Fruit fly (Drosophila melanogaster) whole organism, embryonic: ENCODE data around the gene CG2889.
A peak's percentile ranks its signal among the peaks of the same experiment; 100 is the strongest.

Experiments
- CG11085 ChIP-seq: fragments of 200-800 bp; sonication (Bioruptor generic); IDR thresholded peaks from 2 replicates; pipeline ENCODE4 v1.3.6; 2022; ENCODE audit warnings: missing biosample characterization, missing genetic modification characterization
- CG11247 ChIP-seq: fragments of 200-800 bp; sonication (Bioruptor generic); IDR thresholded peaks from 2 replicates; pipeline ENCODE4 v1.3.6; 2022; ENCODE audit warnings: missing biosample characterization, missing genetic modification characterization
- CG11398 ChIP-seq: fragments of 200-800 bp; sonication (Bioruptor generic); optimal IDR thresholded peaks from 2 replicates; lab custom pipeline; 2016; ENCODE audit warnings: missing biosample characterization, missing genetic modification characterization
- CG13123 ChIP-seq: fragments of 200-800 bp; sonication (Bioruptor generic); optimal IDR thresholded peaks from 2 replicates; lab custom pipeline; 2016; ENCODE audit warnings: missing biosample characterization, missing genetic modification characterization
- CG14667 ChIP-seq: fragments of 200-800 bp; sonication (Bioruptor generic); IDR thresholded peaks from 2 replicates; pipeline ENCODE4 v1.3.6; 2022; ENCODE audit warnings: missing biosample characterization, missing genetic modification characterization
- CG14710 ChIP-seq: fragments of 200-800 bp; sonication (Bioruptor generic); optimal IDR thresholded peaks from 3 replicates; lab custom pipeline; 2019; ENCODE audit warnings: missing biosample characterization, mild to moderate bottlenecking, missing genetic modification characterization, moderate library complexity
- CG1529 ChIP-seq: fragments of 200-800 bp; sonication (Bioruptor generic); optimal IDR thresholded peaks from 3 replicates; lab custom pipeline; 2018; ENCODE audit warnings: missing biosample characterization, missing genetic modification characterization
- CG15696 ChIP-seq: fragments of 200-800 bp; sonication (Bioruptor generic); optimal IDR thresholded peaks from 2 replicates; lab custom pipeline; 2019; ENCODE audit warnings: missing biosample characterization, mild to moderate bottlenecking, missing genetic modification characterization, moderate library complexity
- CG16863 ChIP-seq: fragments of 200-800 bp; sonication (Bioruptor generic); optimal IDR thresholded peaks from 3 replicates; lab custom pipeline; 2016; ENCODE audit warnings: missing biosample characterization, missing genetic modification characterization
- CG31224 ChIP-seq: fragments of 200-800 bp; sonication (Bioruptor generic); IDR thresholded peaks from 2 replicates; pipeline ENCODE4 v1.3.6; 2022; ENCODE audit warnings: missing biosample characterization, missing genetic modification characterization
- CG31365 ChIP-seq: fragments of 200-800 bp; sonication (Bioruptor generic); optimal IDR thresholded peaks from 2 replicates; lab custom pipeline; 2018; ENCODE audit warnings: missing biosample characterization, mild to moderate bottlenecking, missing genetic modification characterization
- CG3838 ChIP-seq: fragments of 200-800 bp; sonication (Bioruptor generic); optimal IDR thresholded peaks from 3 replicates; lab custom pipeline; 2016; ENCODE audit warnings: missing biosample characterization, missing genetic modification characterization
- CG4707 ChIP-seq: fragments of 200-800 bp; sonication (Bioruptor generic); optimal IDR thresholded peaks from 2 replicates; lab custom pipeline; 2018; ENCODE audit warnings: missing biosample characterization, mild to moderate bottlenecking, missing genetic modification characterization, moderate library complexity
- CG6854 ChIP-seq: fragments of 200-800 bp; sonication (Bioruptor generic); optimal IDR thresholded peaks from 3 replicates; lab custom pipeline; 2017; ENCODE audit warnings: missing biosample characterization, mild to moderate bottlenecking, missing genetic modification characterization
- CG7357 ChIP-seq: fragments of 200-800 bp; sonication (Bioruptor generic); IDR thresholded peaks from 3 replicates; pipeline ENCODE4 v1.3.6; 2022; ENCODE audit warnings: missing biosample characterization, missing genetic modification characterization
- CG7963 ChIP-seq: fragments of 200-800 bp; sonication (Bioruptor generic); IDR thresholded peaks from 3 replicates; pipeline ENCODE4 v1.3.6; 2022; ENCODE audit warnings: missing biosample characterization, missing genetic modification characterization; ENCODE audit not compliant: partially characterized antibody
- CG8089 ChIP-seq: fragments of 200-800 bp; sonication (Bioruptor generic); optimal IDR thresholded peaks from 3 replicates; lab custom pipeline; 2016; ENCODE audit warnings: missing biosample characterization, missing genetic modification characterization
- CG9817 ChIP-seq: fragments of 200-800 bp; sonication (Bioruptor generic); optimal IDR thresholded peaks from 2 replicates; lab custom pipeline; 2018; ENCODE audit warnings: missing biosample characterization, mild to moderate bottlenecking, missing genetic modification characterization, moderate library complexity
- D ChIP-seq, 2 experiments: fragments of 200-800 bp in 1 of 2; fragments of >200 bp in 1 of 2; sonication (Bioruptor generic) in 1 of 2; optimal IDR thresholded peaks; 2 replicates in 1 of 2; 3 replicates in 1 of 2; lab custom pipeline; 2017; ENCODE audit warnings: mild to moderate bottlenecking in 1 of 2, missing biosample characterization in 1 of 2, missing genetic modification characterization in 1 of 2, missing genetic modification reagents in 1 of 2
- Dfd ChIP-seq, 2 experiments: fragments of >200 bp; optimal IDR thresholded peaks; 2 replicates each; lab custom pipeline; 2017; ENCODE audit warnings: missing biosample characterization in 2 of 2, missing genetic modification characterization in 2 of 2
- Dip2 ChIP-seq: fragments of 200-800 bp; sonication (Bioruptor generic); IDR thresholded peaks from 2 replicates; pipeline ENCODE4 v1.3.6; 2022; ENCODE audit warnings: missing biosample characterization, missing genetic modification characterization
- Ets65A ChIP-seq: fragments of 200-800 bp; sonication (Bioruptor generic); peaks from one replicate; lab custom pipeline; 2016; ENCODE audit warnings: missing biosample characterization, missing genetic modification characterization
- Fer2 ChIP-seq: fragments of 200-800 bp; sonication (Bioruptor generic); optimal IDR thresholded peaks from 2 replicates; lab custom pipeline; 2018; ENCODE audit warnings: missing biosample characterization, mild to moderate bottlenecking, missing genetic modification characterization, moderate library complexity
- Gug ChIP-seq: fragments of 200-800 bp; sonication (Bioruptor generic); IDR thresholded peaks from 4 replicates; pipeline ENCODE4 v1.3.6; 2022; ENCODE audit warnings: missing biosample characterization, missing genetic modification characterization
- HLH3B ChIP-seq: fragments of 200-800 bp; sonication (Bioruptor generic); IDR thresholded peaks from 2 replicates; pipeline ENCODE4 v1.3.6; 2022; ENCODE audit warnings: missing biosample characterization, missing genetic modification characterization
- HmgD ChIP-seq: fragments of 200-800 bp; sonication (Bioruptor generic); optimal IDR thresholded peaks from 3 replicates; lab custom pipeline; 2016; ENCODE audit warnings: missing biosample characterization, missing genetic modification characterization
- Hr3 ChIP-seq: fragments of 200-800 bp; sonication (Bioruptor generic); optimal IDR thresholded peaks from 3 replicates; lab custom pipeline; 2016; ENCODE audit warnings: missing biosample characterization, missing genetic modification characterization
- MBD-R2 ChIP-seq: fragments of 200-800 bp; sonication (Bioruptor generic); IDR thresholded peaks from 2 replicates; pipeline ENCODE4 v1.3.6; 2022; ENCODE audit warnings: missing biosample characterization, missing genetic modification characterization
- MTF-1 ChIP-seq: fragments of 200-800 bp; sonication (Bioruptor generic); optimal IDR thresholded peaks from 2 replicates; lab custom pipeline; 2018; ENCODE audit warnings: missing biosample characterization, mild to moderate bottlenecking, missing genetic modification characterization, borderline replicate concordance
- Max ChIP-seq: fragments of 200-800 bp; sonication (Bioruptor generic); optimal IDR thresholded peaks from 2 replicates; lab custom pipeline; 2016; ENCODE audit warnings: missing biosample characterization, mild to moderate bottlenecking, missing genetic modification characterization
- NFAT ChIP-seq: fragments of 200-800 bp; sonication (Bioruptor generic); IDR thresholded peaks from 2 replicates; pipeline ENCODE4 v1.3.6; 2022; ENCODE audit warnings: missing biosample characterization, missing genetic modification characterization
- Rfx ChIP-seq: fragments of 200-800 bp; sonication (Bioruptor generic); IDR thresholded peaks from 2 replicates; pipeline ENCODE4 v1.3.6; 2022; ENCODE audit warnings: missing biosample characterization, missing genetic modification characterization
- Vsx1 ChIP-seq: fragments of 200-800 bp; sonication (Bioruptor generic); optimal IDR thresholded peaks from 2 replicates; lab custom pipeline; 2017; ENCODE audit warnings: missing biosample characterization, mild to moderate bottlenecking, missing genetic modification characterization, missing genetic modification reagents
- ase ChIP-seq: fragments of 200-800 bp; sonication (Bioruptor generic); IDR thresholded peaks from 3 replicates; pipeline ENCODE4 v1.3.6; 2022; ENCODE audit warnings: missing biosample characterization, missing genetic modification characterization
- ato ChIP-seq: fragments of 200-800 bp; sonication (Bioruptor generic); IDR thresholded peaks from 2 replicates; pipeline ENCODE4 v1.3.6; 2022; ENCODE audit warnings: missing biosample characterization, missing genetic modification characterization; ENCODE audit not compliant: partially characterized antibody
- da ChIP-seq: fragments of 200-800 bp; sonication (Bioruptor generic); optimal IDR thresholded peaks from 2 replicates; lab custom pipeline; 2016; ENCODE audit warnings: missing biosample characterization, missing genetic modification characterization
- eyg ChIP-seq: fragments of 200-800 bp; sonication (Bioruptor generic); optimal IDR thresholded peaks from 3 replicates; lab custom pipeline; 2016; ENCODE audit warnings: missing biosample characterization, missing genetic modification characterization
- fd3F ChIP-seq: fragments of 200-800 bp; sonication (Bioruptor generic); optimal IDR thresholded peaks from 2 replicates; lab custom pipeline; 2018; ENCODE audit warnings: missing biosample characterization, mild to moderate bottlenecking, missing genetic modification characterization, moderate library complexity
- h ChIP-seq: fragments of >200 bp; optimal IDR thresholded peaks from 2 replicates; lab custom pipeline; 2017
- lmd ChIP-seq: fragments of 200-800 bp; sonication (Bioruptor generic); IDR thresholded peaks from 2 replicates; pipeline ENCODE4 v1.3.6; 2022; ENCODE audit warnings: missing biosample characterization, missing genetic modification characterization
- mam ChIP-seq: fragments of 200-800 bp; sonication (Bioruptor generic); optimal IDR thresholded peaks from 3 replicates; lab custom pipeline; 2016; ENCODE audit warnings: missing biosample characterization, missing genetic modification characterization
- mld ChIP-seq: fragments of 200-800 bp; sonication (Bioruptor generic); IDR thresholded peaks from 3 replicates; pipeline ENCODE4 v1.3.6; 2022; ENCODE audit warnings: missing biosample characterization, missing genetic modification characterization; ENCODE audit not compliant: partially characterized antibody
- pan ChIP-seq, 4 experiments: fragments of >200 bp in 3 of 4; fragments of 200-800 bp in 1 of 4; sonication (Bioruptor generic) in 1 of 4; optimal IDR thresholded peaks in 3 of 4; IDR thresholded peaks in 1 of 4; 2 replicates each; pipeline versions ENCODE4 v1.3.6 to Lab custom; 2017 to 2022; ENCODE audit warnings: missing biosample characterization in 2 of 4, missing genetic modification characterization in 2 of 4, mixed read lengths in 1 of 4
- prd ChIP-seq, 3 experiments: fragments of >200 bp in 2 of 3; fragments of 200-800 bp in 1 of 3; sonication (Bioruptor generic) in 1 of 3; optimal IDR thresholded peaks in 2 of 3; IDR thresholded peaks in 1 of 3; 2 replicates in 2 of 3; 3 replicates in 1 of 3; pipeline versions ENCODE4 v1.3.6 to Lab custom; 2017 to 2022; ENCODE audit warnings: missing biosample characterization in 1 of 3, missing genetic modification characterization in 1 of 3
- ranshi ChIP-seq: fragments of 200-800 bp; sonication (Bioruptor generic); IDR thresholded peaks from 2 replicates; pipeline ENCODE4 v1.3.6; 2022; ENCODE audit warnings: missing biosample characterization, missing genetic modification characterization
- sima ChIP-seq: fragments of 200-800 bp; sonication (Bioruptor generic); optimal IDR thresholded peaks from 2 replicates; lab custom pipeline; 2016; ENCODE audit warnings: missing biosample characterization, missing genetic modification characterization
- sob ChIP-seq: fragments of 200-800 bp; sonication (Bioruptor generic); IDR thresholded peaks from 2 replicates; pipeline ENCODE4 v1.3.6; 2022; ENCODE audit warnings: missing biosample characterization, missing genetic modification characterization
- toy ChIP-seq: fragments of 200-800 bp; sonication (Bioruptor generic); IDR thresholded peaks from 2 replicates; pipeline ENCODE4 v1.3.6; 2022; ENCODE audit warnings: missing biosample characterization, missing genetic modification characterization
- vfl ChIP-seq: fragments of 200-800 bp; sonication (Bioruptor generic); optimal IDR thresholded peaks from 2 replicates; lab custom pipeline; 2016; ENCODE audit warnings: missing biosample characterization, missing genetic modification characterization

Gene CG2889

DNA sequence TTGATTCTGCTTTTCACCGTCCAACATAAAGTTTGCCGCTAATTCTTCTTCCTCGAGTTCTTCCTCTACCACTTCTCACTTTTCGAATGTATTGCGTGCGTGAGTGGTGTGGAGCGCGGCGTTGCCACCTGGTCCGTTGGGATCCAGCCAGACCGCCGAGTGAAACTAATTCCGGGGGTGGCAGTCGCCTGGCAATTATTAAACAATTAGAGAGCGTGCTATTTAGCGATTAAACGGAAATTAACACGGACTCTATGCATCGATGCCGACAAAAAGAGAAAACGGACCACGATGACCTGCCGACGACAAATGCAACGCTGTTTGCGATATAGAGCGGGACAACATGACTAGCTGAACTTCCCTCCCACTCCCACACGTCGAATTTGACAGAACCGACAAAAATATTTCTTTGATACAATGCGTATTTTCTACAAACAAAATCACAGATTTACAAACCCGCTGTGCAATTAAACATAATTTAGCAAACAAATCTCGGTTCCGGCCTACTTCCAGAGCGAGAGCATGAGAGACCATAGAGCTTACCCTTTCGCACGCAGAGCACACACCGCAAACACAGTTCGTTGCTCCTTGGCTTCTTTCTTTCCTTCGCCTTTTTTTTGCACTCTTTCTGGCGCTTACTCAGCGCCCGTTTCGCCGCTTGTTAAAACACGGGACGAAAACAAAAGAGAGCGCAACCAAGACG lies at the start of gene CG2889:
CG2889 (plus strand) TSS at position 429 of the 703 bp plus-strand sequence.
- TF ChIP-seq CG13123 (GFP tag; lab: Kevin White, UChicago) = no peak
- TF ChIP-seq ranshi = no peak
- peak; percentile 39 for TF ChIP-seq MBD-R2 (GFP tag; lab: Robert Waterston, UW)
- no peak for TF ChIP-seq CG1529 (GFP tag; lab: Kevin White, UChicago)
- peak; percentile 25 for TF ChIP-seq CG14710 (tag; lab: Kevin White, UChicago)
- no peak for TF ChIP-seq Max (GFP tag; lab: Kevin White, UChicago)
- TF ChIP-seq h (lab: Kevin White, UChicago) = no peak
- no peak for TF ChIP-seq Hr3 (GFP tag; lab: Kevin White, UChicago)
- TF ChIP-seq CG15696 (tag; lab: Kevin White, UChicago) = no peak
- peak; percentile 91 for TF ChIP-seq Ets65A (GFP tag; lab: Kevin White, UChicago)
- no peak for TF ChIP-seq CG7357 (GFP tag; lab: Robert Waterston, UW)
- TF ChIP-seq da (GFP tag; lab: Kevin White, UChicago) = no peak
- TF ChIP-seq ase = no peak
- no peak for TF ChIP-seq sima (GFP tag; lab: Kevin White, UChicago)
- TF ChIP-seq Dfd (GFP tag; optimal IDR thresholded peaks at IDR 0.05; lab: Kevin White, UChicago) = no peak
- no peak for TF ChIP-seq D (optimal IDR thresholded peaks at IDR 0.05; lab: Kevin White, UChicago)
- no peak for TF ChIP-seq D (GFP tag; optimal IDR thresholded peaks at IDR 0.05; lab: Kevin White, UChicago)
- TF ChIP-seq mam (GFP tag; lab: Kevin White, UChicago) = peak; percentile 29
- no peak for TF ChIP-seq ato (GFP tag; lab: Robert Waterston, UW)
- TF ChIP-seq CG31365 (tag; lab: Kevin White, UChicago) = no peak
- TF ChIP-seq mld (GFP tag; lab: Robert Waterston, UW) = peak; percentile 34; the same call in 1 of the 3 replicates
- no peak for TF ChIP-seq pan (optimal IDR thresholded peaks at IDR 0.05; lab: Kevin White, UChicago)
- TF ChIP-seq pan (GFP tag; optimal IDR thresholded peaks at IDR 0.05 in 1 of 2, IDR thresholded peaks at IDR 0.05 in 1 of 2) = peak in 1 of 2 experiments; percentile 33
- TF ChIP-seq MTF-1 = no peak
- no peak for TF ChIP-seq prd (optimal IDR thresholded peaks at IDR 0.05; lab: Kevin White, UChicago)
- peak; percentile 47; the same call in 1 of the 3 replicates for TF ChIP-seq prd (GFP tag; IDR thresholded peaks at IDR 0.05; lab: Robert Waterston, UW)
- no peak for TF ChIP-seq CG16863 (GFP tag; lab: Kevin White, UChicago)
- no peak for TF ChIP-seq vfl
- TF ChIP-seq Vsx1 (GFP tag; lab: Kevin White, UChicago) = no peak
- TF ChIP-seq CG3838 = no peak
- no peak for TF ChIP-seq CG8089
- no peak for TF ChIP-seq CG11085 (GFP tag; lab: Robert Waterston, UW)
- no peak for TF ChIP-seq lmd (GFP tag; lab: Robert Waterston, UW)
- no peak for TF ChIP-seq CG6854
- no peak for TF ChIP-seq fd3F
- TF ChIP-seq CG31224 (GFP tag; lab: Robert Waterston, UW) = no peak
- no peak for TF ChIP-seq Fer2 (tag; lab: Kevin White, UChicago)
- peak; percentile 41; the same call in 1 of the 3 replicates for TF ChIP-seq CG7963 (GFP tag; lab: Robert Waterston, UW)
- no peak for TF ChIP-seq HLH3B (GFP tag; lab: Robert Waterston, UW)
- TF ChIP-seq CG9817 (tag; lab: Kevin White, UChicago) = peak; percentile 14
- no peak for TF ChIP-seq CG4707
- TF ChIP-seq HmgD (GFP tag; lab: Kevin White, UChicago) = no peak
- no peak for TF ChIP-seq eyg (GFP tag; lab: Kevin White, UChicago)
- no peak for TF ChIP-seq Dip2 (GFP tag; lab: Robert Waterston, UW)
- no peak for TF ChIP-seq CG14667
- TF ChIP-seq sob (GFP tag; lab: Robert Waterston, UW) = peak; percentile 17; the same call in 1 of the 2 replicates
- TF ChIP-seq CG11398 (GFP tag; lab: Kevin White, UChicago) = no peak
- peak; percentile 37; the same call in 1 of the 2 replicates for TF ChIP-seq Rfx
- TF ChIP-seq Gug (GFP tag; lab: Robert Waterston, UW) = no peak; the same call in 3 of the 4 replicates
- TF ChIP-seq CG11247 (GFP tag; lab: Robert Waterston, UW) = no peak
- no peak for TF ChIP-seq toy (GFP tag; lab: Robert Waterston, UW)
- no peak for TF ChIP-seq NFAT
